Worm (Caenorhabditis elegans) whole organism, L4 larva: ENCODE measurements around the gene M02F4.1.

ENCODE experiments used
- F10B5.3 ChIP-seq: sonication (generic microtip); optimal IDR thresholded peaks from 2 replicates; lab custom pipeline; 2016; ENCODE audit warnings: mild to moderate bottlenecking, missing genetic modification characterization, missing compliant biosample characterization
- R02D3.7 ChIP-seq: fragments of 150-350 bp; sonication (generic microtip); optimal IDR thresholded peaks from 3 replicates; lab custom pipeline; 2014; ENCODE audit warnings: missing biosample characterization, missing genetic modification characterization
- T20F7.1 ChIP-seq: fragments of 200-800 bp; sonication (Bioruptor generic); optimal IDR thresholded peaks from 2 replicates; lab custom pipeline; 2018; ENCODE audit warnings: mild to moderate bottlenecking, missing genetic modification characterization, missing compliant biosample characterization
- Y75B8A.6 ChIP-seq: fragments of 200-800 bp; sonication (Bioruptor generic); IDR thresholded peaks from 2 replicates; pipeline ENCODE4 v1.3.6; 2022; ENCODE audit warnings: missing genetic modification reagents, missing genetic modification characterization, missing compliant biosample characterization
- ZK546.5 ChIP-seq, 2 experiments: sonication (generic microtip); optimal IDR thresholded peaks; 2 replicates each; lab custom pipeline; 2017; ENCODE audit warnings: missing biosample characterization in 2 of 2, missing genetic modification characterization in 2 of 2
- aha-1 ChIP-seq: fragments of 150-350 bp; peaks from one replicate; lab custom pipeline; 2014; ENCODE audit warnings: missing biosample characterization, missing genetic modification characterization
- aly-2 ChIP-seq: sonication (generic microtip); optimal IDR thresholded peaks from 2 replicates; lab custom pipeline; 2018; ENCODE audit warnings: missing biosample characterization, missing genetic modification characterization
- attf-4 ChIP-seq: sonication (generic microtip); optimal IDR thresholded peaks from 3 replicates; lab custom pipeline; 2017; ENCODE audit warnings: missing biosample characterization, missing genetic modification characterization
- ceh-20 ChIP-seq: fragments of 200-800 bp; sonication (Bioruptor generic); IDR thresholded peaks from 2 replicates; pipeline ENCODE4 v1.3.6; 2022; ENCODE audit warnings: missing genetic modification reagents, missing genetic modification characterization, missing compliant biosample characterization
- ceh-28 ChIP-seq: fragments of 150-350 bp; optimal IDR thresholded peaks from 2 replicates; lab custom pipeline; 2014; ENCODE audit warnings: missing biosample characterization, missing genetic modification reagents, missing genetic modification characterization
- ceh-32 ChIP-seq: sonication (generic microtip); optimal IDR thresholded peaks from 2 replicates; lab custom pipeline; 2016; ENCODE audit warnings: mild to moderate bottlenecking, missing genetic modification characterization, missing compliant biosample characterization; ENCODE audit not compliant: poor library complexity
- ceh-44 ChIP-seq: fragments of 200-800 bp; sonication (Bioruptor generic); IDR thresholded peaks from 2 replicates; pipeline ENCODE4 v1.3.6; 2022; ENCODE audit warnings: missing genetic modification reagents, missing genetic modification characterization, missing compliant biosample characterization
- ceh-62 ChIP-seq: sonication (generic microtip); optimal IDR thresholded peaks from 2 replicates; lab custom pipeline; 2017; ENCODE audit warnings: missing biosample characterization, missing genetic modification characterization
- ceh-82 ChIP-seq: sonication (generic microtip); optimal IDR thresholded peaks from 2 replicates; lab custom pipeline; 2017; ENCODE audit warnings: missing biosample characterization, missing genetic modification characterization
- ces-1 ChIP-seq: fragments of 150-350 bp; sonication (generic microtip); optimal IDR thresholded peaks from 4 replicates; lab custom pipeline; 2014; ENCODE audit warnings: missing biosample characterization, missing genetic modification reagents, missing genetic modification characterization
- ctbp-1 ChIP-seq: fragments of 200-800 bp; sonication (Bioruptor generic); IDR thresholded peaks from 2 replicates; pipeline ENCODE4 v1.3.6; 2022; ENCODE audit warnings: missing genetic modification reagents, missing genetic modification characterization, missing compliant biosample characterization
- daf-12 ChIP-seq: fragments of 150-350 bp; optimal IDR thresholded peaks from 2 replicates; lab custom pipeline; 2014; ENCODE audit warnings: missing biosample characterization, missing genetic modification reagents, missing genetic modification characterization
- daf-16 ChIP-seq, 3 experiments: sonication (generic microtip); optimal IDR thresholded peaks; 2 replicates each; lab custom pipeline; 2016 to 2017; ENCODE audit warnings: missing genetic modification characterization in 3 of 3, missing genetic modification reagents in 3 of 3, mild to moderate bottlenecking in 2 of 3, missing compliant biosample characterization in 2 of 3, missing biosample characterization in 1 of 3, moderate library complexity in 1 of 3
- dmd-6 ChIP-seq: fragments of 200-800 bp; sonication (Bioruptor generic); IDR thresholded peaks from 2 replicates; pipeline ENCODE4 v1.3.6; 2022; ENCODE audit warnings: missing genetic modification reagents, missing genetic modification characterization, missing compliant biosample characterization
- dmd-9 ChIP-seq: fragments of 200-800 bp; sonication (Bioruptor generic); IDR thresholded peaks from 2 replicates; pipeline ENCODE4 v1.3.6; 2022; ENCODE audit warnings: missing genetic modification reagents, missing genetic modification characterization, missing compliant biosample characterization
- egl-27 ChIP-seq: sonication (generic microtip); optimal IDR thresholded peaks from 3 replicates; lab custom pipeline; 2017; ENCODE audit warnings: missing biosample characterization, missing genetic modification reagents, missing genetic modification characterization
- fos-1 ChIP-seq: fragments of 150-350 bp; optimal IDR thresholded peaks from 2 replicates; lab custom pipeline; 2014; ENCODE audit warnings: missing biosample characterization, missing genetic modification characterization
- gei-8 ChIP-seq: fragments of 200-800 bp; sonication (Bioruptor generic); optimal IDR thresholded peaks from 2 replicates; lab custom pipeline; 2018; ENCODE audit warnings: mild to moderate bottlenecking, missing genetic modification characterization, missing compliant biosample characterization
- hlh-11 ChIP-seq: fragments of 200-800 bp; sonication (Bioruptor generic); optimal IDR thresholded peaks from 2 replicates; lab custom pipeline; 2018; ENCODE audit warnings: mild to moderate bottlenecking, missing genetic modification characterization, missing compliant biosample characterization
- hlh-30 ChIP-seq: sonication (generic microtip); optimal IDR thresholded peaks from 2 replicates; lab custom pipeline; 2017; ENCODE audit warnings: antibody characterized with exemption, mild to moderate bottlenecking, missing genetic modification characterization, missing compliant biosample characterization; ENCODE audit not compliant: insufficient read depth
- jun-1 ChIP-seq: fragments of 150-350 bp; optimal IDR thresholded peaks from 2 replicates; lab custom pipeline; 2014; ENCODE audit warnings: missing biosample characterization, missing genetic modification reagents, missing genetic modification characterization
- lim-7 ChIP-seq: fragments of 200-800 bp; sonication (Bioruptor generic); IDR thresholded peaks from 2 replicates; pipeline ENCODE4 v1.3.6; 2022; ENCODE audit warnings: missing genetic modification characterization, missing compliant biosample characterization
- lin-13 ChIP-seq: fragments of 150-350 bp; optimal IDR thresholded peaks from 2 replicates; lab custom pipeline; 2014; ENCODE audit warnings: missing biosample characterization, missing genetic modification reagents, missing genetic modification characterization
- lin-29 ChIP-seq: fragments of 200-800 bp; sonication (Bioruptor generic); IDR thresholded peaks from 2 replicates; pipeline ENCODE4 v1.3.6; 2022; ENCODE audit warnings: missing genetic modification reagents, missing genetic modification characterization, missing compliant biosample characterization
- lin-39 ChIP-seq: fragments of 150-350 bp; optimal IDR thresholded peaks from 2 replicates; lab custom pipeline; 2014; ENCODE audit warnings: missing biosample characterization, missing genetic modification reagents, missing genetic modification characterization
- lsy-2 ChIP-seq, 2 experiments: fragments of 150-350 bp in 1 of 2; sonication (generic microtip) in 1 of 2; optimal IDR thresholded peaks; 2 replicates each; lab custom pipeline; 2014 to 2017; ENCODE audit warnings: missing biosample characterization in 2 of 2, missing genetic modification characterization in 2 of 2
- mep-1 ChIP-seq: fragments of 150-350 bp; sonication (generic microtip); optimal IDR thresholded peaks from 3 replicates; lab custom pipeline; 2014; ENCODE audit warnings: missing biosample characterization, missing genetic modification characterization
- nhr-10 ChIP-seq: fragments of 150-350 bp; optimal IDR thresholded peaks from 2 replicates; lab custom pipeline; 2014; ENCODE audit warnings: missing biosample characterization, missing genetic modification characterization
- nhr-102 ChIP-seq: sonication (generic microtip); optimal IDR thresholded peaks from 2 replicates; lab custom pipeline; 2016; ENCODE audit warnings: mild to moderate bottlenecking, missing genetic modification characterization, moderate library complexity, missing compliant biosample characterization
- nhr-11 ChIP-seq: fragments of 150-350 bp; optimal IDR thresholded peaks from 2 replicates; lab custom pipeline; 2014; ENCODE audit warnings: missing biosample characterization, missing genetic modification characterization
- nhr-237 ChIP-seq: sonication (generic microtip); optimal IDR thresholded peaks from 2 replicates; lab custom pipeline; 2017; ENCODE audit warnings: missing biosample characterization, missing genetic modification characterization
- nhr-25 ChIP-seq: sonication (generic microtip); optimal IDR thresholded peaks from 2 replicates; lab custom pipeline; 2017; ENCODE audit warnings: missing genetic modification characterization, mild to moderate bottlenecking, missing compliant biosample characterization, antibody characterized with exemption, moderate library complexity, borderline replicate concordance; ENCODE audit not compliant: insufficient read depth
- nhr-77 ChIP-seq: fragments of 150-350 bp; optimal IDR thresholded peaks from 2 replicates; lab custom pipeline; 2014; ENCODE audit warnings: missing biosample characterization, missing genetic modification characterization
- pha-4 ChIP-seq, 2 experiments: fragments of 150-350 bp in 1 of 2; fragments of 200-800 bp in 1 of 2; sonication (Bioruptor generic) in 1 of 2; IDR thresholded peaks in 1 of 2; optimal IDR thresholded peaks in 1 of 2; 2 replicates each; pipeline versions ENCODE4 v1.3.6 to Lab custom; 2014 to 2022; ENCODE audit warnings: missing genetic modification characterization in 2 of 2, missing genetic modification reagents in 2 of 2, missing biosample characterization in 1 of 2, missing compliant biosample characterization in 1 of 2
- php-3 ChIP-seq: fragments of 200-800 bp; sonication (Bioruptor generic); IDR thresholded peaks from 2 replicates; pipeline ENCODE4 v1.3.6; 2022; ENCODE audit warnings: missing genetic modification reagents, missing genetic modification characterization, missing compliant biosample characterization
- pqm-1 ChIP-seq: sonication (generic microtip); optimal IDR thresholded peaks from 2 replicates; lab custom pipeline; 2017; ENCODE audit warnings: missing biosample characterization, missing genetic modification characterization
- set-16 ChIP-seq: fragments of 200-800 bp; sonication (Bioruptor generic); IDR thresholded peaks from 2 replicates; pipeline ENCODE4 v1.3.6; 2022; ENCODE audit warnings: missing genetic modification reagents, missing genetic modification characterization, missing compliant biosample characterization
- skn-1 ChIP-seq: fragments of 150-350 bp; optimal IDR thresholded peaks from 2 replicates; lab custom pipeline; 2014; ENCODE audit warnings: missing biosample characterization, missing genetic modification characterization
- snpc-1.2 ChIP-seq: fragments of 200-800 bp; sonication (Bioruptor generic); IDR thresholded peaks from 2 replicates; pipeline ENCODE4 v1.3.6; 2022; ENCODE audit warnings: missing genetic modification reagents, missing genetic modification characterization, missing compliant biosample characterization
- unc-39 ChIP-seq: sonication (generic microtip); optimal IDR thresholded peaks from 2 replicates; lab custom pipeline; 2017; ENCODE audit warnings: missing biosample characterization, missing genetic modification characterization
- vab-7 ChIP-seq: fragments of 200-800 bp; sonication (Bioruptor generic); IDR thresholded peaks from 2 replicates; pipeline ENCODE4 v1.3.6; 2022; ENCODE audit warnings: missing genetic modification reagents, missing genetic modification characterization, missing compliant biosample characterization
- zfp-3 ChIP-seq: fragments of 200-800 bp; sonication (Bioruptor generic); conservative IDR thresholded peaks from 2 replicates; pipeline ENCODE4 v1.3.6; 2022; ENCODE audit warnings: missing genetic modification reagents, missing genetic modification characterization, missing compliant biosample characterization
- zip-11 ChIP-seq: fragments of 200-800 bp; sonication (Bioruptor generic); IDR thresholded peaks from 2 replicates; pipeline ENCODE4 v1.3.6; 2022; ENCODE audit warnings: missing genetic modification characterization, missing compliant biosample characterization
- zip-2 ChIP-seq: fragments of 150-350 bp; optimal IDR thresholded peaks from 2 replicates; lab custom pipeline; 2014; ENCODE audit warnings: missing biosample characterization, missing genetic modification characterization
- ztf-7 ChIP-seq: fragments of 150-350 bp; optimal IDR thresholded peaks from 2 replicates; lab custom pipeline; 2014; ENCODE audit warnings: missing biosample characterization, missing genetic modification characterization

The M02F4.1 gene

ce11 chrX:3049233-3049632 is 20.3 kb upstream of the M02F4.1 start (continued):
- TF ChIP-seq php-3 = no peak
- TF ChIP-seq hlh-30 (tag; lab: Kevin White, UChicago) = peak; percentile 61
- no peak for TF ChIP-seq ceh-82 (tag; lab: Kevin White, UChicago)
- TF ChIP-seq nhr-102 = peak; percentile 25
- TF ChIP-seq aly-2 (tag; lab: Kevin White, UChicago) = no peak
- peak; percentile 72 for TF ChIP-seq mep-1 (tag; lab: Kevin White, UChicago)
- TF ChIP-seq jun-1 (tag; lab: Kevin White, UChicago) = no peak
- no peak for TF ChIP-seq unc-39 (tag; lab: Kevin White, UChicago)
- peak; percentile 51; the same call in 1 of the 2 replicates for TF ChIP-seq vab-7 (GFP tag; lab: Robert Waterston, UW)
- TF ChIP-seq skn-1 (tag; lab: Kevin White, UChicago) = no peak
- TF ChIP-seq zip-2 (tag; lab: Kevin White, UChicago) = no peak
- no peak for TF ChIP-seq set-16 (GFP tag; lab: Robert Waterston, UW)
- no peak for TF ChIP-seq R02D3.7
- no peak for TF ChIP-seq lim-7
- TF ChIP-seq lin-29 (GFP tag; lab: Robert Waterston, UW) = no peak
- no peak for TF ChIP-seq F10B5.3 (tag; lab: Kevin White, UChicago)
- TF ChIP-seq ces-1 (GFP tag; lab: Kevin White, UChicago) = no peak
- no peak for TF ChIP-seq ceh-32
- TF ChIP-seq ceh-62 (tag; lab: Kevin White, UChicago) = no peak
- TF ChIP-seq dmd-9 (GFP tag; lab: Robert Waterston, UW) = no peak
- no peak for TF ChIP-seq ZK546.5 (tag; optimal IDR thresholded peaks at IDR 0.05; lab: Kevin White, UChicago)
- TF ChIP-seq snpc-1.2 (GFP tag; lab: Robert Waterston, UW) = no peak
- no peak for TF ChIP-seq Y75B8A.6 (GFP tag; lab: Robert Waterston, UW)
- TF ChIP-seq T20F7.1 = no peak

DNA sequence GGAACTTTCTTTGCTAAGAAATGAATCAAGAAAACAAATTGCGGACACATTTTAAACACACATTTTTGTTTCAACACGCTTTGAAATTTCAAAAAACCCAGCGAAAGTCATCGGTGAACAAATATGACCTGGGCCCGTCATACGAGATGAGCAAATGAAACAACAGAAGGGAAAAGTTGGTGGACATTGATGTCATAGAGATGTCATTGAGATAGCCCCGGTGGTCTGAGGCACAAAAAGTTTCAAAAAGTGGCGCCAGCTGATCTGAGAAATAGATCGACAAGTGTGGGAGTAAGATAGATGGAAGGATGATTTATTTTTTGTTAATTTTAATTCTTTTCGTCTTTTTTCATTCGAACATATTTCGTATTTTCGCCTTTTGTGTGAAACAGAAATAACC is 19.8 kb upstream of the M02F4.1 start:
- TF ChIP-seq lin-39 (tag; lab: Kevin White, UChicago) = no peak
- no peak for TF ChIP-seq lin-13 (GFP tag; lab: Kevin White, UChicago)
- TF ChIP-seq hlh-11 (tag; lab: Kevin White, UChicago) = no peak
- no peak for TF ChIP-seq php-3
- TF ChIP-seq aha-1 (tag; lab: Kevin White, UChicago) = peak; percentile 9

- TF ChIP-seq egl-27 (no peak), zip-11 (no peak), ceh-32 (no peak), dmd-6 (GFP tag; lab: Robert Waterston, UW) (peak; percentile 40; the same call in 1 of the 2 replicates), pha-4 (GFP tag; IDR thresholded peaks at IDR 0.05; lab: Robert Waterston, UW) (no peak), pha-4 (tag; optimal IDR thresholded peaks at IDR 0.05; lab: Kevin White, UChicago) (no peak), set-16 (GFP tag; lab: Robert Waterston, UW) (no peak), daf-12 (tag; lab: Kevin White, UChicago) (no peak), gei-8 (no peak), attf-4 (no peak), nhr-10 (tag; lab: Kevin White, UChicago) (no peak), ctbp-1 (GFP tag; lab: Robert Waterston, UW) (no peak), R02D3.7 (no peak), nhr-237 (no peak), nhr-25 (tag; lab: Kevin White, UChicago) (no peak), fos-1 (tag; lab: Kevin White, UChicago) (no peak), ztf-7 (no peak), zfp-3 (no peak), nhr-11 (tag; lab: Kevin White, UChicago) (no peak), ceh-28 (tag; lab: Kevin White, UChicago) (no peak), ceh-20 (GFP tag; lab: Robert Waterston, UW) (no peak), pqm-1 (tag; lab: Kevin White, UChicago) (peak; percentile 28), ceh-44 (GFP tag; lab: Robert Waterston, UW) (no peak), nhr-77 (tag; lab: Kevin White, UChicago) (no peak), lsy-2 (tag; optimal IDR thresholded peaks at IDR 0.05; lab: Kevin White, UChicago) (no peak), daf-16 (GFP tag; optimal IDR thresholded peaks at IDR 0.05; lab: Kevin White, UChicago) (no peak), daf-16 (tag; optimal IDR thresholded peaks at IDR 0.05; lab: Kevin White, UChicago) (peak; percentile 4)
Observed at ce11 chrX:3047224-3047623, 18.3 kb upstream of the M02F4.1 start.
